Fruit fly (Drosophila melanogaster): ENCODE results near the gene CG9922.

CG9922 gene

dm6 chr3R:13999531-13999930 lies 36.7 kb downstream of the CG9922 start (continued):
- TF ChIP-seq CG1603 (tag; optimal IDR thresholded peaks at IDR 0.05) (peak; percentile 82), Blimp-1 (GFP tag; optimal IDR thresholded peaks at IDR 0.05) (peak; percentile 72), CTCF (GFP tag; optimal IDR thresholded peaks at IDR 0.05) (peak; percentile 28), Fer3 (tag; optimal IDR thresholded peaks at IDR 0.05) (peak; percentile 60), en (GFP tag; optimal IDR thresholded peaks at IDR 0.05) (peak; percentile 23), D19B (GFP tag; optimal IDR thresholded peaks at IDR 0.05) (peak; percentile 6), CG2889 (GFP tag; IDR thresholded peaks at IDR 0.05) (no peak), CG31365 (tag; optimal IDR thresholded peaks at IDR 0.05) (peak; percentile 35), Aef1 (GFP tag; IDR thresholded peaks at IDR 0.05) (no peak; the same call in 2 of the 3 replicates), CG4820 (GFP tag; optimal IDR thresholded peaks at IDR 0.05) (peak; percentile 76), gcm (GFP tag; optimal IDR thresholded peaks at IDR 0.05) (peak; percentile 15), scrt (GFP tag; optimal IDR thresholded peaks at IDR 0.05) (peak; percentile 17), nmo (GFP tag; optimal IDR thresholded peaks at IDR 0.05) (peak; percentile 22), CG17359 (tag; optimal IDR thresholded peaks at IDR 0.05) (peak; percentile 94), bsh (GFP tag; optimal IDR thresholded peaks at IDR 0.05) (peak in 1 of 2 experiments; percentile 44), cad (GFP tag; optimal IDR thresholded peaks at IDR 0.05) (no peak), ranshi (GFP tag; IDR thresholded peaks at IDR 0.05) (peak; percentile 68), CG1529 (GFP tag; optimal IDR thresholded peaks at IDR 0.05) (no peak), nau (GFP tag; optimal IDR thresholded peaks at IDR 0.05) (peak; percentile 21), CG6175 (GFP tag; IDR thresholded peaks at IDR 0.05) (no peak), CG17361 (GFP tag; IDR thresholded peaks at IDR 0.05) (0 out of 3 replicates have a peak, but pooled peaks have one; percentile 18), Six4 (GFP tag; optimal IDR thresholded peaks at IDR 0.05) (peak; percentile 57), tap (tag; optimal IDR thresholded peaks at IDR 0.05) (peak; percentile 86), kni (GFP tag; optimal IDR thresholded peaks at IDR 0.05) (no peak), grau (tag; optimal IDR thresholded peaks at IDR 0.05) (peak; percentile 4), CG1024 (GFP tag; IDR thresholded peaks at IDR 0.05) (peak; percentile 79), CG3995 (GFP tag; optimal IDR thresholded peaks at IDR 0.05) (no peak), Hsf (GFP tag; optimal IDR thresholded peaks at IDR 0.05) (no peak), CG4854 (GFP tag; optimal IDR thresholded peaks at IDR 0.05) (peak; percentile 51), fd64A (GFP tag; optimal IDR thresholded peaks at IDR 0.05) (peak; percentile 56), CG32532 (GFP tag; IDR thresholded peaks at IDR 0.05) (peak; percentile 33; the same call in 1 of the 2 replicates), sna (GFP tag; IDR thresholded peaks at IDR 0.05; ENCODE audit: partially characterized antibody) (no peak), E2f2 (GFP tag; IDR thresholded peaks at IDR 0.05) (0 out of 2 replicates have a peak, but pooled peaks have one; percentile 7), caup (GFP tag; optimal IDR thresholded peaks at IDR 0.05; ENCODE audit: severe bottlenecking) (peak; percentile 23), prd (optimal IDR thresholded peaks at IDR 0.05) (no peak), prd (GFP tag; IDR thresholded peaks at IDR 0.05) (peak; percentile 74; the same call in 2 of the 3 replicates), ssp (GFP tag; IDR thresholded peaks at IDR 0.05) (peak; percentile 60), TFAM (GFP tag; optimal IDR thresholded peaks at IDR 0.05) (peak; percentile 34), sens (GFP tag) (peak; percentile 79), nerfin-1 (tag; optimal IDR thresholded peaks at IDR 0.05) (peak; percentile 73), B-H1 (GFP tag; IDR thresholded peaks at IDR 0.05) (peak; percentile 59; the same call in 2 of the 3 replicates), CG8290 (GFP tag; optimal IDR thresholded peaks at IDR 0.05) (no peak), CG8290 (tag; optimal IDR thresholded peaks at IDR 0.05) (peak in 1 of 2 experiments; percentile 58), Antp (GFP tag; optimal IDR thresholded peaks at IDR 0.05) (peak; percentile 79), phol (tag; optimal IDR thresholded peaks at IDR 0.05) (peak; percentile 59), ap (GFP tag; IDR thresholded peaks at IDR 0.05) (0 out of 2 replicates have a peak, but pooled peaks have one; percentile 22), ci (GFP tag; IDR thresholded peaks at IDR 0.05) (peak; percentile 70; the same call in 1 of the 3 replicates), Mrtf (GFP tag; IDR thresholded peaks at IDR 0.05) (0 out of 3 replicates have a peak, but pooled peaks have one; percentile 11), CG15269 (tag; optimal IDR thresholded peaks at IDR 0.05) (no peak), klu (GFP tag; IDR thresholded peaks at IDR 0.05) (no peak), stwl (tag; optimal IDR thresholded peaks at IDR 0.05) (no peak), CG15601 (tag; optimal IDR thresholded peaks at IDR 0.05) (no peak)
